Fruit fly (Drosophila melanogaster) whole organism, embryonic: ENCODE measurements around the gene bib.

Experiments used
- ATbp ChIP-seq: fragments of 200-800 bp; sonication (Bioruptor generic); optimal IDR thresholded peaks from 2 replicates; lab custom pipeline; 2017; ENCODE audit warnings: missing biosample characterization, mild to moderate bottlenecking, missing genetic modification characterization, missing genetic modification reagents
- Antp ChIP-seq: fragments of 200-800 bp; sonication (Bioruptor generic); optimal IDR thresholded peaks from 3 replicates; lab custom pipeline; 2016; ENCODE audit warnings: missing biosample characterization, missing genetic modification characterization
- Atf-2 ChIP-seq: fragments of 200-800 bp; sonication (Bioruptor generic); optimal IDR thresholded peaks from 2 replicates; lab custom pipeline; 2016; ENCODE audit warnings: missing biosample characterization, missing genetic modification characterization
- CG10209 ChIP-seq: fragments of 200-800 bp; sonication (Bioruptor generic); optimal IDR thresholded peaks from 3 replicates; lab custom pipeline; 2017; ENCODE audit warnings: missing biosample characterization, mild to moderate bottlenecking, missing genetic modification characterization, missing genetic modification reagents
- CG10321 ChIP-seq: fragments of 200-800 bp; sonication (Bioruptor generic); IDR thresholded peaks from 2 replicates; pipeline ENCODE4 v1.3.6; 2022; ENCODE audit warnings: missing biosample characterization, missing genetic modification characterization
- CG10431 ChIP-seq: fragments of 200-800 bp; sonication (Bioruptor generic); optimal IDR thresholded peaks from 3 replicates; lab custom pipeline; 2018; ENCODE audit warnings: missing biosample characterization, mild to moderate bottlenecking, missing genetic modification characterization
- CG10654 ChIP-seq: fragments of 200-800 bp; sonication (Bioruptor generic); optimal IDR thresholded peaks from 2 replicates; lab custom pipeline; 2016; ENCODE audit warnings: missing biosample characterization, missing genetic modification characterization
- CG10959 ChIP-seq: fragments of 200-800 bp; sonication (Bioruptor generic); IDR thresholded peaks from 2 replicates; pipeline ENCODE4 v1.3.6; 2022; ENCODE audit warnings: missing biosample characterization, missing genetic modification characterization
- CG11085 ChIP-seq: fragments of 200-800 bp; sonication (Bioruptor generic); IDR thresholded peaks from 2 replicates; pipeline ENCODE4 v1.3.6; 2022; ENCODE audit warnings: missing biosample characterization, missing genetic modification characterization
- CG11247 ChIP-seq: fragments of 200-800 bp; sonication (Bioruptor generic); IDR thresholded peaks from 2 replicates; pipeline ENCODE4 v1.3.6; 2022; ENCODE audit warnings: missing biosample characterization, missing genetic modification characterization
- CG11695 ChIP-seq: fragments of 200-800 bp; sonication (Bioruptor generic); IDR thresholded peaks from 3 replicates; pipeline ENCODE4 v1.3.6; 2022; ENCODE audit warnings: missing biosample characterization, missing genetic modification characterization
- CG14014 ChIP-seq: fragments of 200-800 bp; sonication (Bioruptor generic); IDR thresholded peaks from 2 replicates; pipeline ENCODE4 v1.3.6; 2022; ENCODE audit warnings: missing biosample characterization, missing genetic modification characterization
- CG15011 ChIP-seq: fragments of 200-800 bp; sonication (Bioruptor generic); optimal IDR thresholded peaks from 3 replicates; lab custom pipeline; 2018; ENCODE audit warnings: missing biosample characterization, mild to moderate bottlenecking, missing genetic modification characterization
- CG15514 ChIP-seq: fragments of 200-800 bp; sonication (Bioruptor generic); optimal IDR thresholded peaks from 3 replicates; lab custom pipeline; 2017; ENCODE audit warnings: missing biosample characterization, missing genetic modification characterization, mild to moderate bottlenecking, moderate library complexity, missing genetic modification reagents
- CG17361 ChIP-seq: fragments of 200-800 bp; sonication (Bioruptor generic); IDR thresholded peaks from 3 replicates; pipeline ENCODE4 v1.3.6; 2022; ENCODE audit warnings: missing biosample characterization, missing genetic modification characterization
- CG31388 ChIP-seq: fragments of 200-800 bp; sonication (Bioruptor generic); optimal IDR thresholded peaks from 2 replicates; lab custom pipeline; 2016; ENCODE audit warnings: missing biosample characterization, missing genetic modification characterization
- CG3407 ChIP-seq: fragments of 200-800 bp; sonication (Bioruptor generic); optimal IDR thresholded peaks from 2 replicates; lab custom pipeline; 2018; ENCODE audit warnings: missing biosample characterization, mild to moderate bottlenecking, missing genetic modification characterization
- CG34422 ChIP-seq: fragments of 200-800 bp; sonication (Bioruptor generic); IDR thresholded peaks from 3 replicates; pipeline ENCODE4 v1.3.6; 2022; ENCODE audit warnings: missing biosample characterization, missing genetic modification characterization
- CG3847 ChIP-seq: fragments of 200-800 bp; sonication (Bioruptor generic); IDR thresholded peaks from 2 replicates; pipeline ENCODE4 v1.3.6; 2022; ENCODE audit warnings: missing biosample characterization, missing genetic modification characterization
- CG5245 ChIP-seq: fragments of 200-800 bp; sonication (Bioruptor generic); optimal IDR thresholded peaks from 3 replicates; lab custom pipeline; 2016; ENCODE audit warnings: missing biosample characterization, missing genetic modification characterization
- CG6813 ChIP-seq: fragments of 200-800 bp; sonication (Bioruptor generic); optimal IDR thresholded peaks from 2 replicates; lab custom pipeline; 2017; ENCODE audit warnings: missing biosample characterization, missing genetic modification characterization, mild to moderate bottlenecking, moderate library complexity, missing genetic modification reagents
- CG8478 ChIP-seq: fragments of >200 bp; optimal IDR thresholded peaks from 2 replicates; lab custom pipeline; 2018
- CG8765 ChIP-seq: fragments of 200-800 bp; sonication (Bioruptor generic); IDR thresholded peaks from 2 replicates; pipeline ENCODE4 v1.3.6; 2022; ENCODE audit warnings: missing biosample characterization, missing genetic modification characterization
- CTCF ChIP-seq: fragments of 200-800 bp; sonication (Bioruptor generic); optimal IDR thresholded peaks from 2 replicates; lab custom pipeline; 2017; ENCODE audit warnings: missing biosample characterization, mild to moderate bottlenecking, missing genetic modification characterization, moderate library complexity
- Chrac-16 ChIP-seq: fragments of 200-800 bp; sonication (Bioruptor generic); optimal IDR thresholded peaks from 3 replicates; lab custom pipeline; 2016; ENCODE audit warnings: missing biosample characterization, missing genetic modification characterization
- Ets97D ChIP-seq: fragments of 200-800 bp; sonication (Bioruptor generic); optimal IDR thresholded peaks from 3 replicates; lab custom pipeline; 2016; ENCODE audit warnings: missing biosample characterization, missing genetic modification characterization
- Fer1 ChIP-seq: fragments of 200-800 bp; sonication (Bioruptor generic); optimal IDR thresholded peaks from 2 replicates; lab custom pipeline; 2017; ENCODE audit warnings: missing biosample characterization, mild to moderate bottlenecking, missing genetic modification characterization
- HLH4C ChIP-seq: fragments of 200-800 bp; sonication (Bioruptor generic); IDR thresholded peaks from 3 replicates; pipeline ENCODE4 v1.3.6; 2022; ENCODE audit warnings: missing biosample characterization, missing genetic modification characterization; ENCODE audit not compliant: partially characterized antibody
- Kr ChIP-seq: fragments of 200-800 bp; sonication (Bioruptor generic); optimal IDR thresholded peaks from 2 replicates; lab custom pipeline; 2017; ENCODE audit warnings: missing biosample characterization, mild to moderate bottlenecking, missing genetic modification characterization
- NC2α ChIP-seq: fragments of 200-800 bp; sonication (Bioruptor generic); optimal IDR thresholded peaks from 2 replicates; lab custom pipeline; 2016; ENCODE audit warnings: missing biosample characterization, missing genetic modification characterization
- Poxn ChIP-seq: fragments of 200-800 bp; sonication (Bioruptor generic); IDR thresholded peaks from 2 replicates; pipeline ENCODE4 v1.3.6; 2022; ENCODE audit warnings: missing biosample characterization, missing genetic modification characterization
- Side ChIP-seq: fragments of 200-800 bp; sonication (Bioruptor generic); optimal IDR thresholded peaks from 2 replicates; lab custom pipeline; 2016; ENCODE audit warnings: missing biosample characterization, missing genetic modification characterization
- Sox100B ChIP-seq: fragments of 200-800 bp; sonication (Bioruptor generic); optimal IDR thresholded peaks from 3 replicates; lab custom pipeline; 2018; ENCODE audit warnings: missing biosample characterization, mild to moderate bottlenecking, missing genetic modification characterization
- Xrp1 ChIP-seq: fragments of 200-800 bp; sonication (Bioruptor generic); IDR thresholded peaks from 2 replicates; pipeline ENCODE4 v1.3.6; 2022; ENCODE audit warnings: missing biosample characterization, missing genetic modification characterization
- cad ChIP-seq: fragments of >200 bp; optimal IDR thresholded peaks from 2 replicates; lab custom pipeline; 2017; ENCODE audit warnings: missing biosample characterization, missing genetic modification characterization
- dan ChIP-seq: fragments of 200-800 bp; sonication (Bioruptor generic); IDR thresholded peaks from 2 replicates; pipeline ENCODE4 v1.3.6; 2022; ENCODE audit warnings: missing biosample characterization, missing genetic modification characterization
- dm ChIP-seq: fragments of 200-800 bp; sonication (Bioruptor generic); optimal IDR thresholded peaks from 3 replicates; lab custom pipeline; 2016; ENCODE audit warnings: missing biosample characterization, missing genetic modification characterization
- ewg ChIP-seq: fragments of 200-800 bp; sonication (Bioruptor generic); optimal IDR thresholded peaks from 3 replicates; lab custom pipeline; 2017; ENCODE audit warnings: mild to moderate bottlenecking, missing biosample characterization, missing genetic modification reagents, missing genetic modification characterization
- hbn ChIP-seq: fragments of 200-800 bp; sonication (Bioruptor generic); IDR thresholded peaks from 2 replicates; pipeline ENCODE4 v1.3.6; 2022; ENCODE audit warnings: missing biosample characterization, missing genetic modification characterization; ENCODE audit not compliant: partially characterized antibody
- kay ChIP-seq: fragments of 200-800 bp; sonication (Bioruptor generic); optimal IDR thresholded peaks from 2 replicates; lab custom pipeline; 2016; ENCODE audit warnings: missing biosample characterization, missing genetic modification characterization
- kni ChIP-seq: fragments of 200-800 bp; sonication (Bioruptor generic); optimal IDR thresholded peaks from 3 replicates; lab custom pipeline; 2017; ENCODE audit warnings: mild to moderate bottlenecking, missing biosample characterization, missing genetic modification reagents, missing genetic modification characterization
- nau ChIP-seq: fragments of 200-800 bp; sonication (Bioruptor generic); optimal IDR thresholded peaks from 3 replicates; lab custom pipeline; 2017; ENCODE audit warnings: missing biosample characterization, mild to moderate bottlenecking, missing genetic modification characterization, missing genetic modification reagents
- nom ChIP-seq: fragments of 200-800 bp; sonication (Bioruptor generic); optimal IDR thresholded peaks from 2 replicates; lab custom pipeline; 2017; ENCODE audit warnings: missing biosample characterization, missing genetic modification characterization, mild to moderate bottlenecking, moderate library complexity, missing genetic modification reagents
- p53 ChIP-seq: fragments of 200-800 bp; sonication (Bioruptor generic); optimal IDR thresholded peaks from 2 replicates; lab custom pipeline; 2016; ENCODE audit warnings: missing biosample characterization, missing genetic modification characterization
- pfk ChIP-seq: fragments of 200-800 bp; sonication (Bioruptor generic); optimal IDR thresholded peaks from 2 replicates; lab custom pipeline; 2018; ENCODE audit warnings: missing biosample characterization, mild to moderate bottlenecking, missing genetic modification characterization, moderate library complexity
- rib ChIP-seq: fragments of 200-800 bp; sonication (Bioruptor generic); IDR thresholded peaks from 2 replicates; pipeline ENCODE4 v1.3.6; 2022; ENCODE audit warnings: missing biosample characterization, missing genetic modification characterization
- sob ChIP-seq: fragments of 200-800 bp; sonication (Bioruptor generic); IDR thresholded peaks from 2 replicates; pipeline ENCODE4 v1.3.6; 2022; ENCODE audit warnings: missing biosample characterization, missing genetic modification characterization
- tap ChIP-seq: fragments of 200-800 bp; optimal IDR thresholded peaks from 3 replicates; lab custom pipeline; 2019; ENCODE audit warnings: missing biosample characterization, mild to moderate bottlenecking, missing genetic modification characterization, moderate library complexity
- tgo ChIP-seq: fragments of 200-800 bp; sonication (Bioruptor generic); IDR thresholded peaks from 3 replicates; pipeline ENCODE4 v1.3.6; 2022; ENCODE audit warnings: missing biosample characterization, missing genetic modification characterization
- tll ChIP-seq, 2 experiments: fragments of 200-800 bp in 1 of 2; fragments of >200 bp in 1 of 2; sonication (Bioruptor generic) in 1 of 2; optimal IDR thresholded peaks; 2 replicates each; lab custom pipeline; 2017 to 2019; ENCODE audit warnings: missing biosample characterization in 2 of 2, missing genetic modification characterization in 2 of 2, mild to moderate bottlenecking in 1 of 2, moderate library complexity in 1 of 2
- unc-4 ChIP-seq: fragments of 200-800 bp; sonication (Bioruptor generic); IDR thresholded peaks from 2 replicates; pipeline ENCODE4 v1.3.6; 2022; ENCODE audit warnings: missing biosample characterization, missing genetic modification characterization; ENCODE audit not compliant: partially characterized antibody

bib gene

dm6 chr2L:9938631-9939256 is 45.7 kb upstream of the bib start, which contains the start of the genes Datp and CG4619 (continued):
- TF ChIP-seq CG11247 = peak; percentile 21; the same call in 1 of the 2 replicates
- TF ChIP-seq CG8765 (GFP tag; lab: Robert Waterston, UW) = no peak
- TF ChIP-seq tap (tag; lab: Kevin White, UChicago) = no peak
- peak; percentile 33 for TF ChIP-seq Antp (GFP tag; lab: Kevin White, UChicago)
- no peak for TF ChIP-seq CG10959 (GFP tag; lab: Robert Waterston, UW)
- TF ChIP-seq NC2α = no peak
- TF ChIP-seq cad (GFP tag; lab: Kevin White, UChicago) = no peak
- peak; percentile 16 for TF ChIP-seq CG6813
- no peak for TF ChIP-seq CG3407 (GFP tag; lab: Kevin White, UChicago)
- peak; percentile 85; the same call in 2 of the 3 replicates for TF ChIP-seq CG34422 (GFP tag; lab: Robert Waterston, UW)
- TF ChIP-seq CG15514 (GFP tag; lab: Kevin White, UChicago) = peak; percentile 97
- 0 out of 2 replicates have a peak, but pooled peaks have one; percentile 13 for TF ChIP-seq CG14014 (GFP tag; lab: Robert Waterston, UW)
- peak; percentile 50 for TF ChIP-seq CG10209
- peak; percentile 1 for TF ChIP-seq Chrac-16 (GFP tag; lab: Kevin White, UChicago)
- peak; percentile 0 for TF ChIP-seq ewg (GFP tag; lab: Kevin White, UChicago)
- no peak for TF ChIP-seq CG31388 (GFP tag; lab: Kevin White, UChicago)
- TF ChIP-seq unc-4 (GFP tag; lab: Robert Waterston, UW) = peak; percentile 37; the same call in 1 of the 2 replicates
- peak; percentile 9 for TF ChIP-seq pfk (GFP tag; lab: Kevin White, UChicago)
- TF ChIP-seq CG17361 (GFP tag; lab: Robert Waterston, UW) = no peak
- no peak for TF ChIP-seq p53
- no peak for TF ChIP-seq Kr (GFP tag; lab: Kevin White, UChicago)
- no peak for TF ChIP-seq Poxn (GFP tag; lab: Robert Waterston, UW)
- no peak for TF ChIP-seq dan (GFP tag; lab: Robert Waterston, UW)
- TF ChIP-seq nau (GFP tag; lab: Kevin White, UChicago) = no peak
- TF ChIP-seq Side (GFP tag; lab: Kevin White, UChicago) = peak; percentile 27
- peak; percentile 52 for TF ChIP-seq Fer1
- peak; percentile 12 for TF ChIP-seq CG10654 (GFP tag; lab: Kevin White, UChicago)
- TF ChIP-seq CG15011 (GFP tag; lab: Kevin White, UChicago) = no peak
- peak; percentile 17 for TF ChIP-seq CG5245 (GFP tag; lab: Kevin White, UChicago)
- TF ChIP-seq CTCF (GFP tag; lab: Kevin White, UChicago) = no peak
- TF ChIP-seq HLH4C (GFP tag; lab: Robert Waterston, UW) = no peak
- peak; percentile 32 for TF ChIP-seq kni
- TF ChIP-seq tll (GFP tag; optimal IDR thresholded peaks at IDR 0.05; lab: Kevin White, UChicago) = no peak
- TF ChIP-seq CG11695 = no peak
- TF ChIP-seq ATbp (GFP tag; lab: Kevin White, UChicago) = no peak
- TF ChIP-seq Xrp1 (GFP tag; lab: Robert Waterston, UW) = peak; percentile 31; the same call in 1 of the 2 replicates
- no peak for TF ChIP-seq tgo (GFP tag; lab: Robert Waterston, UW)
- TF ChIP-seq dm (GFP tag; lab: Kevin White, UChicago) = peak; percentile 89
- no peak for TF ChIP-seq Sox100B (GFP tag; lab: Kevin White, UChicago)
- peak; percentile 68 for TF ChIP-seq CG10431 (GFP tag; lab: Kevin White, UChicago)
- TF ChIP-seq hbn = no peak
- 0 out of 2 replicates have a peak, but pooled peaks have one; percentile 40 for TF ChIP-seq CG11085
- TF ChIP-seq kay = no peak
- TF ChIP-seq sob (GFP tag; lab: Robert Waterston, UW) = peak; percentile 87
- TF ChIP-seq Ets97D (GFP tag; lab: Kevin White, UChicago) = peak; percentile 51
- no peak for TF ChIP-seq CG10321
- peak; percentile 83 for TF ChIP-seq CG3847 (GFP tag; lab: Robert Waterston, UW)
- no peak for TF ChIP-seq Atf-2 (GFP tag; lab: Kevin White, UChicago)
- TF ChIP-seq CG8478 (lab: Kevin White, UChicago) = no peak
- TF ChIP-seq nom (GFP tag; lab: Kevin White, UChicago) = no peak
- TF ChIP-seq rib = no peak
